Fruit fly (Drosophila melanogaster) whole organism, embryonic: ENCODE data around the gene ocn.

Experiments used
- ATbp ChIP-seq: fragments of 200-800 bp; sonication (Bioruptor generic); optimal IDR thresholded peaks from 2 replicates; lab custom pipeline; 2017; ENCODE audit warnings: missing biosample characterization, mild to moderate bottlenecking, missing genetic modification characterization, missing genetic modification reagents
- CG1647 ChIP-seq: fragments of 200-800 bp; sonication (Bioruptor generic); optimal IDR thresholded peaks from 3 replicates; lab custom pipeline; 2016; ENCODE audit warnings: missing biosample characterization, missing genetic modification characterization
- CG17359 ChIP-seq: fragments of 200-800 bp; sonication (Bioruptor generic); optimal IDR thresholded peaks from 3 replicates; lab custom pipeline; 2018; ENCODE audit warnings: missing biosample characterization, mild to moderate bottlenecking, missing genetic modification characterization, moderate library complexity
- CG3847 ChIP-seq: fragments of 200-800 bp; sonication (Bioruptor generic); IDR thresholded peaks from 2 replicates; pipeline ENCODE4 v1.3.6; 2022; ENCODE audit warnings: missing biosample characterization, missing genetic modification characterization
- CG6272 ChIP-seq: fragments of 200-800 bp; sonication (Bioruptor generic); IDR thresholded peaks from 2 replicates; pipeline ENCODE4 v1.3.6; 2022; ENCODE audit warnings: missing biosample characterization, missing genetic modification characterization
- HLH4C ChIP-seq: fragments of 200-800 bp; sonication (Bioruptor generic); IDR thresholded peaks from 3 replicates; pipeline ENCODE4 v1.3.6; 2022; ENCODE audit warnings: missing biosample characterization, missing genetic modification characterization; ENCODE audit not compliant: partially characterized antibody
- HLH54F ChIP-seq: fragments of 200-800 bp; sonication (Bioruptor generic); optimal IDR thresholded peaks from 3 replicates; lab custom pipeline; 2016; ENCODE audit warnings: missing biosample characterization, missing genetic modification characterization
- NK7.1 ChIP-seq: fragments of 200-800 bp; sonication (Bioruptor generic); optimal IDR thresholded peaks from 3 replicates; lab custom pipeline; 2016; ENCODE audit warnings: missing biosample characterization, missing genetic modification characterization
- corto ChIP-seq: fragments of 200-800 bp; sonication (Bioruptor generic); optimal IDR thresholded peaks from 2 replicates; lab custom pipeline; 2016; ENCODE audit warnings: missing biosample characterization, mild to moderate bottlenecking, missing genetic modification characterization, moderate library complexity
- dysf ChIP-seq: fragments of 200-800 bp; sonication (Bioruptor generic); IDR thresholded peaks from 3 replicates; pipeline ENCODE4 v1.3.6; 2022; ENCODE audit warnings: missing biosample characterization, missing genetic modification characterization
- gce ChIP-seq: fragments of 200-800 bp; sonication (Bioruptor generic); IDR thresholded peaks from 3 replicates; pipeline ENCODE4 v1.3.6; 2022; ENCODE audit warnings: missing biosample characterization, missing genetic modification characterization
- tgo ChIP-seq: fragments of 200-800 bp; sonication (Bioruptor generic); IDR thresholded peaks from 3 replicates; pipeline ENCODE4 v1.3.6; 2022; ENCODE audit warnings: missing biosample characterization, missing genetic modification characterization

DNA sequence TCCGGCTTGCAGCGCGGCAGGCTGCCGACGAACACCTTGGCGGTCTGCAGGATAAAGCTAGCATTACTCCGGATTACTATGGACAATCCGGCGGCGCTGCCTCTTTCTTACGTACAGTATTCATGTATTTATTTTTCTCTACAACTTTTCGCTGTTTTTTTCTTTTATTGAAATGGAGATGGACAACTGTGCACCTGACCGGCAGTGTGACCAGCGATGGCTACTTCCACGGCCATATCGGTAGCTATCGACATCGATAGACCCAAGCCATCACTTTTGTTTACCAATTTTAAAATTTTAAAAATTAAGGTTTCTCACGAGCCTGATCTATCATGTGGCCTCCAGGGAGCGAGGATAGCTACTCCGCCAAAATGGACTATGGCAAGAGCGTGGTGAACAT, 42.5 kb downstream of the ocn start, which contains the start of the genes CG7903 and Sas-6:
- TF ChIP-seq NK7.1 (GFP tag; lab: Kevin White, UChicago) (no peak), CG3847 (GFP tag; lab: Robert Waterston, UW) (no peak), CG1647 (GFP tag; lab: Kevin White, UChicago) (no peak), dysf (GFP tag; lab: Robert Waterston, UW) (no peak), CG6272 (GFP tag; lab: Robert Waterston, UW) (no peak), tgo (no peak), CG17359 (no peak), gce (GFP tag; lab: Robert Waterston, UW) (no peak), ATbp (no peak), HLH54F (GFP tag; lab: Kevin White, UChicago) (no peak), corto (no peak), HLH4C (GFP tag; lab: Robert Waterston, UW) (peak; percentile 72)
